Fruit fly (Drosophila melanogaster) whole organism, adult: ENCODE data around the gene CG12986.
A peak's percentile ranks its signal among the peaks of the same experiment; 100 is the strongest.

Source experiments
- CG11617 ChIP-seq: fragments of 200-800 bp; sonication (Bioruptor generic); optimal IDR thresholded peaks from 2 replicates; lab custom pipeline; 2017; ENCODE audit warnings: mild to moderate bottlenecking, missing biosample characterization, missing genetic modification reagents, missing genetic modification characterization
- CG12768 ChIP-seq: fragments of 200-800 bp; sonication (Bioruptor generic); optimal IDR thresholded peaks from 2 replicates; lab custom pipeline; 2017; ENCODE audit warnings: missing biosample characterization, missing genetic modification characterization, mild to moderate bottlenecking, moderate library complexity, missing genetic modification reagents
- CG14711 ChIP-seq: fragments of 200-800 bp; sonication (Bioruptor generic); optimal IDR thresholded peaks from 2 replicates; lab custom pipeline; 2018; ENCODE audit warnings: missing biosample characterization, mild to moderate bottlenecking, missing genetic modification characterization, moderate library complexity
- CG1620 ChIP-seq: fragments of 200-800 bp; sonication (Bioruptor generic); optimal IDR thresholded peaks from 2 replicates; lab custom pipeline; 2016; ENCODE audit warnings: missing biosample characterization, missing genetic modification characterization
- CG33017 ChIP-seq: fragments of 200-800 bp; sonication (Bioruptor generic); optimal IDR thresholded peaks from 2 replicates; lab custom pipeline; 2018; ENCODE audit warnings: missing biosample characterization, mild to moderate bottlenecking, missing genetic modification characterization, moderate library complexity
- CG5204 ChIP-seq: fragments of 200-800 bp; sonication (Bioruptor generic); optimal IDR thresholded peaks from 2 replicates; lab custom pipeline; 2016; ENCODE audit warnings: missing biosample characterization, missing genetic modification characterization
- CG7045 ChIP-seq: fragments of 200-800 bp; sonication (Bioruptor generic); optimal IDR thresholded peaks from 2 replicates; lab custom pipeline; 2017; ENCODE audit warnings: missing biosample characterization, mild to moderate bottlenecking, missing genetic modification characterization
- CG7101 ChIP-seq: fragments of 200-800 bp; sonication (Bioruptor generic); optimal IDR thresholded peaks from 2 replicates; lab custom pipeline; 2018; ENCODE audit warnings: missing biosample characterization, mild to moderate bottlenecking, missing genetic modification characterization, moderate library complexity
- Clk ChIP-seq: fragments of 200-800 bp; sonication (Bioruptor generic); optimal IDR thresholded peaks from 2 replicates; lab custom pipeline; 2017; ENCODE audit warnings: missing biosample characterization, missing genetic modification characterization
- Crg-1 ChIP-seq: fragments of 200-800 bp; sonication (Bioruptor generic); optimal IDR thresholded peaks from 2 replicates; lab custom pipeline; 2016; ENCODE audit warnings: missing biosample characterization, missing genetic modification characterization
- Hr96 ChIP-seq: fragments of 200-800 bp; sonication (Bioruptor generic); optimal IDR thresholded peaks from 2 replicates; lab custom pipeline; 2016; ENCODE audit warnings: missing biosample characterization, missing genetic modification characterization
- Mnt ChIP-seq: fragments of 200-800 bp; sonication (Bioruptor generic); optimal IDR thresholded peaks from 2 replicates; lab custom pipeline; 2016; ENCODE audit warnings: missing biosample characterization, mild to moderate bottlenecking, missing genetic modification characterization
- bab1 ChIP-seq: fragments of 200-800 bp; sonication (Bioruptor generic); optimal IDR thresholded peaks from 3 replicates; lab custom pipeline; 2019; ENCODE audit warnings: missing biosample characterization, mild to moderate bottlenecking, missing genetic modification characterization, moderate library complexity
- cic ChIP-seq: fragments of 200-800 bp; sonication (Bioruptor generic); optimal IDR thresholded peaks from 2 replicates; lab custom pipeline; 2017; ENCODE audit warnings: missing biosample characterization, mild to moderate bottlenecking, missing genetic modification characterization, moderate library complexity
- cnc ChIP-seq, 2 experiments: fragments of >200 bp; optimal IDR thresholded peaks; 2 replicates each; lab custom pipeline; 2017
- kay ChIP-seq: fragments of 200-800 bp; sonication (Bioruptor generic); peaks from one replicate; lab custom pipeline; 2016; ENCODE audit warnings: missing biosample characterization, missing genetic modification characterization, borderline replicate concordance
- ovo ChIP-seq: fragments of 200-800 bp; sonication (Bioruptor generic); optimal IDR thresholded peaks from 2 replicates; lab custom pipeline; 2016; ENCODE audit warnings: missing biosample characterization, missing genetic modification characterization
- pad ChIP-seq: fragments of 200-800 bp; sonication (Bioruptor generic); optimal IDR thresholded peaks from 3 replicates; lab custom pipeline; 2017; ENCODE audit warnings: missing biosample characterization, missing genetic modification characterization, mild to moderate bottlenecking, moderate library complexity, missing genetic modification reagents
- tj ChIP-seq: fragments of 200-800 bp; sonication (Bioruptor generic); optimal IDR thresholded peaks from 3 replicates; lab custom pipeline; 2017; ENCODE audit warnings: missing biosample characterization, mild to moderate bottlenecking, missing genetic modification characterization, moderate library complexity
- toe ChIP-seq: fragments of 200-800 bp; sonication (Bioruptor generic); optimal IDR thresholded peaks from 2 replicates; lab custom pipeline; 2016; ENCODE audit warnings: missing biosample characterization, missing genetic modification characterization

The CG12986 gene

dm6 chrX:17799070-17799802, 20.2 kb downstream of the CG12986 start:
- TF ChIP-seq cnc (optimal IDR thresholded peaks at IDR 0.05; lab: Kevin White, UChicago) (no peak), bab1 (GFP tag; lab: Kevin White, UChicago) (no peak), CG7045 (GFP tag; lab: Kevin White, UChicago) (no peak), CG5204 (GFP tag; lab: Kevin White, UChicago) (no peak), cic (GFP tag; lab: Kevin White, UChicago) (no peak), toe (GFP tag; lab: Kevin White, UChicago) (no peak), CG11617 (GFP tag; lab: Kevin White, UChicago) (no peak)

- no peak for TF ChIP-seq CG5204 (GFP tag; lab: Kevin White, UChicago)
- TF ChIP-seq CG12768 (GFP tag; lab: Kevin White, UChicago), result no peak
Observed at dm6 chrX:17790710-17791109, 28.8 kb downstream of the CG12986 start, which contains the start of gene OdsH. TSS of gene OdsH (plus strand) at chrX:17791010.

dm6 chrX:17790072-17790471, 29.4 kb downstream of the CG12986 start:
- TF ChIP-seq Mnt, result no peak
- TF ChIP-seq CG12768 (GFP tag; lab: Kevin White, UChicago), result no peak
- TF ChIP-seq Crg-1 (GFP tag; lab: Kevin White, UChicago), result no peak
- no peak for TF ChIP-seq CG5204 (GFP tag; lab: Kevin White, UChicago)
- no peak for TF ChIP-seq toe (GFP tag; lab: Kevin White, UChicago)
- TF ChIP-seq CG7101, result no peak
- no peak for TF ChIP-seq pad
- no peak for TF ChIP-seq CG1620 (GFP tag; lab: Kevin White, UChicago)
- TF ChIP-seq tj (GFP tag; lab: Kevin White, UChicago), result no peak
- TF ChIP-seq CG33017 (tag; lab: Kevin White, UChicago), result no peak
- no peak for TF ChIP-seq Hr96 (GFP tag; lab: Kevin White, UChicago)
- no peak for TF ChIP-seq ovo
- no peak for TF ChIP-seq cnc (optimal IDR thresholded peaks at IDR 0.05; lab: Kevin White, UChicago)
- no peak for TF ChIP-seq bab1 (GFP tag; lab: Kevin White, UChicago)

- TF ChIP-seq CG1620 (GFP tag; lab: Kevin White, UChicago), result no peak
- peak; percentile 17 for TF ChIP-seq pad
Observed at dm6 chrX:17789413-17790054, 30.0 kb downstream of the CG12986 start.

- TF ChIP-seq bab1 (GFP tag; lab: Kevin White, UChicago), result no peak
Observed at dm6 chrX:17782058-17782457, 37.4 kb downstream of the CG12986 start.

dm6 chrX:17780834-17781233, 38.7 kb downstream of the CG12986 start:
- TF ChIP-seq kay (GFP tag; lab: Kevin White, UChicago) (no peak), CG7101 (no peak), tj (GFP tag; lab: Kevin White, UChicago) (no peak), cnc (optimal IDR thresholded peaks at IDR 0.05; lab: Kevin White, UChicago) (no peak), CG1620 (GFP tag; lab: Kevin White, UChicago) (no peak), Clk (no peak), ovo (no peak), cic (GFP tag; lab: Kevin White, UChicago) (no peak), CG12768 (GFP tag; lab: Kevin White, UChicago) (no peak), Crg-1 (GFP tag; lab: Kevin White, UChicago) (no peak), toe (GFP tag; lab: Kevin White, UChicago) (no peak), Hr96 (GFP tag; lab: Kevin White, UChicago) (no peak), pad (no peak), CG33017 (tag; lab: Kevin White, UChicago) (no peak), CG11617 (GFP tag; lab: Kevin White, UChicago) (no peak), CG14711 (tag; lab: Kevin White, UChicago) (no peak), CG5204 (GFP tag; lab: Kevin White, UChicago) (no peak), bab1 (GFP tag; lab: Kevin White, UChicago) (no peak)

dm6 chrX:17780295-17780694, 39.2 kb downstream of the CG12986 start:
- TF ChIP-seq CG11617 (GFP tag; lab: Kevin White, UChicago), result no peak
- no peak for TF ChIP-seq CG5204 (GFP tag; lab: Kevin White, UChicago)
- no peak for TF ChIP-seq Crg-1 (GFP tag; lab: Kevin White, UChicago)
- TF ChIP-seq CG12768 (GFP tag; lab: Kevin White, UChicago), result no peak
- no peak for TF ChIP-seq CG14711 (tag; lab: Kevin White, UChicago)
- no peak for TF ChIP-seq tj (GFP tag; lab: Kevin White, UChicago)
- TF ChIP-seq cic (GFP tag; lab: Kevin White, UChicago), result no peak
- no peak for TF ChIP-seq Mnt
- no peak for TF ChIP-seq toe (GFP tag; lab: Kevin White, UChicago)
- TF ChIP-seq bab1 (GFP tag; lab: Kevin White, UChicago), result no peak
- no peak for TF ChIP-seq CG33017 (tag; lab: Kevin White, UChicago)
- TF ChIP-seq pad, result no peak
- no peak for TF ChIP-seq kay (GFP tag; lab: Kevin White, UChicago)
- no peak for TF ChIP-seq cnc (optimal IDR thresholded peaks at IDR 0.05; lab: Kevin White, UChicago)
- TF ChIP-seq CG7045 (GFP tag; lab: Kevin White, UChicago), result no peak
- no peak for TF ChIP-seq CG7101
- TF ChIP-seq ovo, result no peak
- no peak for TF ChIP-seq Clk
